Fruit fly (Drosophila melanogaster) whole organism, embryonic: ENCODE data around the gene Cyp313a5.

Experiments used
- Blimp-1 ChIP-seq: fragments of 200-800 bp; sonication (Bioruptor generic); optimal IDR thresholded peaks from 3 replicates; lab custom pipeline; 2018; ENCODE audit warnings: missing biosample characterization, missing genetic modification characterization, mild to moderate bottlenecking, moderate library complexity, missing genetic modification reagents
- CG18599 ChIP-seq: fragments of 200-800 bp; sonication (Bioruptor generic); optimal IDR thresholded peaks from 3 replicates; lab custom pipeline; 2017; ENCODE audit warnings: missing biosample characterization, missing genetic modification characterization, mild to moderate bottlenecking, moderate library complexity, missing genetic modification reagents
- gce ChIP-seq: fragments of 200-800 bp; sonication (Bioruptor generic); IDR thresholded peaks from 3 replicates; pipeline ENCODE4 v1.3.6; 2022; ENCODE audit warnings: missing biosample characterization, missing genetic modification characterization
- pnt ChIP-seq: fragments of 200-800 bp; sonication (Bioruptor generic); optimal IDR thresholded peaks from 3 replicates; lab custom pipeline; 2016; ENCODE audit warnings: missing biosample characterization, missing genetic modification characterization
- run ChIP-seq: fragments of 200-800 bp; sonication (Bioruptor generic); optimal IDR thresholded peaks from 3 replicates; lab custom pipeline; 2018; ENCODE audit warnings: missing biosample characterization, mild to moderate bottlenecking, missing genetic modification characterization

DNA sequence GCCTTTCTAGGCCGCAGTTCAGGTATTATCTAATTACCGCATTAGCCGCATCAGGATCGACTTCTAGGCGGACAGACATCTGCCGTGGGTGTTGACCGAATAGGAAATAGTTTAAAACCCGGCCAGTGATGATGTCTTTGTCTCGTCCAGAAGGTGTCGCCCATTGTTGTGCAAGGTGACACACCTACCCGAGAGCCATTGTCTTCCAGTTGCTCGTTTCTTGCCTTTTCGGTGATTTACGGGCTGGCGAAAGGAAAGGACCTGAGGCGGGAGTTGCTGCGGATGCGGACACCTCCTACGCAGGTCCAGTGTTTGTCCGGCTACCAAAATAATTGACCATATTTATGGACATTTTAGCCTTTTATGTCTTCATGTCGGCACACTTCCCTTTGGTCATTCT lies 13.8 kb upstream of the Cyp313a5 start:
- TF ChIP-seq Blimp-1, result no peak
- no peak for TF ChIP-seq run (tag; lab: Kevin White, UChicago)
- TF ChIP-seq pnt (GFP tag; lab: Kevin White, UChicago), result no peak
- TF ChIP-seq CG18599 (GFP tag; lab: Kevin White, UChicago), result no peak
- no peak for TF ChIP-seq gce (GFP tag; lab: Robert Waterston, UW)
